Worm (Caenorhabditis elegans) whole organism, L1 larva: Measurements from ENCODE around the gene tmem-184.
A peak's percentile ranks its signal among the peaks of the same experiment; 100 is the strongest.

Experiments
- aly-2 ChIP-seq: fragments of 150-350 bp; optimal IDR thresholded peaks from 2 replicates; lab custom pipeline; 2014; ENCODE audit warnings: missing biosample characterization, missing genetic modification characterization
- elt-3 ChIP-seq, 6 experiments: fragments of 150-350 bp in 1 of 6; sonication (generic microtip); optimal IDR thresholded peaks; 2 replicates each; lab custom pipeline; 2017 to 2018; ENCODE audit warnings: missing biosample characterization in 6 of 6, missing genetic modification characterization in 6 of 6, inconsistent platforms in 1 of 6
- fos-1 ChIP-seq: fragments of 150-350 bp; optimal IDR thresholded peaks from 2 replicates; lab custom pipeline; 2014; ENCODE audit warnings: missing biosample characterization, missing genetic modification characterization
- lin-13 ChIP-seq: fragments of 150-350 bp; optimal IDR thresholded peaks from 2 replicates; lab custom pipeline; 2014; ENCODE audit warnings: missing biosample characterization, missing genetic modification reagents, missing genetic modification characterization
- lsy-2 ChIP-seq, 2 experiments: fragments of 150-350 bp; optimal IDR thresholded peaks; 2 replicates each; lab custom pipeline; 2014; ENCODE audit warnings: missing biosample characterization in 2 of 2, missing genetic modification characterization in 2 of 2
- mdl-1 ChIP-seq, 2 experiments: fragments of 150-350 bp; optimal IDR thresholded peaks; 2 replicates each; lab custom pipeline; 2014 to 2017; ENCODE audit warnings: missing biosample characterization in 2 of 2, missing genetic modification characterization in 2 of 2, inconsistent platforms in 1 of 2
- nhr-12 ChIP-seq: sonication (generic microtip); optimal IDR thresholded peaks from 2 replicates; lab custom pipeline; 2017; ENCODE audit warnings: missing biosample characterization, missing genetic modification characterization
- nhr-237 ChIP-seq: fragments of 150-350 bp; optimal IDR thresholded peaks from 2 replicates; lab custom pipeline; 2014; ENCODE audit warnings: missing biosample characterization, missing genetic modification characterization
- ztf-4 ChIP-seq: fragments of 150-350 bp; optimal IDR thresholded peaks from 2 replicates; lab custom pipeline; 2014; ENCODE audit warnings: missing biosample characterization, missing genetic modification characterization

DNA sequence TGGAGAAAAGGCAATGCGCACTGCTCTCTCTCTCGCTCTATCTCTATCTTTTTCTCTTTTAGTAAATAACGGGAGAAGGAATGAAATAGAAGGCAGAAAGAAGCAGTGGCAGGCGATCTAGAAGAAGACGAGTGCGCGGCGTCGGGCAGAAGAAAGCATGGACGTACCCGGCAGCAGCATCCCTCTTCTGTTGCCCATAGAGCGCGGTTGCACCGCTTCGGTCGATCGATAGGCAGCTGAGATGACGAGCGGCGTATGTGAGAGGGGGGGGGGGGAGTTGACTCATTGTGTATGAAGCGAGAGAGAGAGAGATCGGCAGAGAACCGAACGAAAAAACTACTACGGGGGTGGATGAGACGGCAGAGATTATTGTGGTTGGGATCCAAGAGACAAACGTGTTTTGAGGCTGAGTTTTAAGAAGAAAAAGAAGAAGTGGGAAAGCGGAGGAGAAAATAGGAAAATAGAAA lies 1.5 kb upstream of the tmem-184 start:
- peak; percentile 84 for TF ChIP-seq lin-13 (GFP tag; lab: Kevin White, UChicago)
- TF ChIP-seq nhr-237 (tag; lab: Kevin White, UChicago) = peak; percentile 81
- no peak for TF ChIP-seq nhr-12 (tag; lab: Kevin White, UChicago)
- TF ChIP-seq aly-2 (tag; lab: Kevin White, UChicago) = no peak
- TF ChIP-seq ztf-4 (tag; lab: Kevin White, UChicago) = peak; percentile 58
- peak; percentile 44 to 82 for TF ChIP-seq mdl-1 (tag; optimal IDR thresholded peaks at IDR 0.05; lab: Kevin White, UChicago)
- TF ChIP-seq lsy-2 (tag; optimal IDR thresholded peaks at IDR 0.05; lab: Kevin White, UChicago) = peak; percentile 84 to 89
- TF ChIP-seq elt-3 (tag; optimal IDR thresholded peaks at IDR 0.05; lab: Kevin White, UChicago) = peak in 4 of 6 experiments; percentile 20 to 79 (median 48)
- TF ChIP-seq fos-1 = peak; percentile 89
